Fruit fly (Drosophila melanogaster): Measurements from ENCODE around the gene Srp54k.

DNA sequence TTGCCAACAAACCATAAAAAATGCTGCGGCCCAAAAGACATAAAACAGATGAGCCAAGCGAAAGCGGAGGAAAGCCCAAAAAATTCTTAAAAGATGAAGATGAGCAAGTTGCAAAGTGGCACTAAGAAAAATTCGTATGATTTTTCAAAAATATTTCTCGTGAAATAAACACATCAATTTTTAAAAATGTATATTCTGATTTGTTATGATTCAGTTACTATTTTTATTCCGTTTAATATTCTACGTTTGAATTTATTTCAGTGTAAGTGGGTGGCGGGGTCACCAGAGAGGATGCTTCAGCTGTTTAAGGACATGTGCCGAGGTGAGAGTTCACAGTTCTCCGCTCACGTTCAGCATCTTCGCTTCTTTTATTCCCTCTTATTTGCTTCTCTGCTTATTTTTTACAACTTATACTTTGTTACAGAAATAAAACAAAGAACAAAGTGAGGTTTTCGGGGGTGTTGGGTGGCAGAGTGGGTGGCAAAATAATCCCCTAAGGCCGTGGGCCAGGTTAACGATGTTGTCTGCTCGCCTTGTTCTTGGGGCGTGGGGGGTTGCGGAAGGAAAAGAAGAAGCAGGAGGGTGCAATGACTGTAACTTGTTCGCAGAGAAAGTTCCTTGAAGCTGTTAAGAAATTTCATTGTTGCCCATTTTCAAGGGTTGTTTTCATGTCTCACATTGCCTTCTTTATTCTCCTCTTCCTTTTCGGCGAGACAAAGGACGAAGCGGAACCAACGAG, 29.9 kb downstream of the Srp54k start:
- TF ChIP-seq pan (optimal IDR thresholded peaks at IDR 0.05) = no peak
- peak in 1 of 2 experiments; percentile 59 for TF ChIP-seq pan (GFP tag; optimal IDR thresholded peaks at IDR 0.05 in 1 of 2, IDR thresholded peaks at IDR 0.05 in 1 of 2)
- no peak for TF ChIP-seq odd (GFP tag; optimal IDR thresholded peaks at IDR 0.05)
- TF ChIP-seq HLH4C (GFP tag; IDR thresholded peaks at IDR 0.05; ENCODE audit: partially characterized antibody) = no peak
- peak; percentile 52 for TF ChIP-seq CG6689 (GFP tag; IDR thresholded peaks at IDR 0.05)
- no peak for TF ChIP-seq chif (GFP tag; optimal IDR thresholded peaks at IDR 0.05)

Measured in whole organism, embryonic.